Worm (Caenorhabditis elegans) whole organism, mixed stage, embryonic: ENCODE results near the gene pmk-2.

Experiments used
- blmp-1 ChIP-seq: fragments of 150-350 bp; optimal IDR thresholded peaks from 2 replicates; lab custom pipeline; 2014; ENCODE audit warnings: missing biosample characterization, missing genetic modification characterization
- ces-1 ChIP-seq: fragments of 150-350 bp; optimal IDR thresholded peaks from 2 replicates; lab custom pipeline; 2014; ENCODE audit warnings: missing biosample characterization, missing genetic modification reagents, missing genetic modification characterization
- elt-3 ChIP-seq: fragments of 150-350 bp; optimal IDR thresholded peaks from 2 replicates; lab custom pipeline; 2014; ENCODE audit warnings: missing biosample characterization, missing genetic modification characterization
- lin-13 ChIP-seq: fragments of 150-350 bp; optimal IDR thresholded peaks from 2 replicates; lab custom pipeline; 2014; ENCODE audit warnings: missing biosample characterization, missing genetic modification characterization
- mep-1 ChIP-seq: fragments of 150-350 bp; optimal IDR thresholded peaks from 2 replicates; lab custom pipeline; 2017; ENCODE audit warnings: missing biosample characterization, missing genetic modification reagents, missing genetic modification characterization, inconsistent platforms
- mls-2 ChIP-seq: sonication (generic microtip); optimal IDR thresholded peaks from 2 replicates; lab custom pipeline; 2016; ENCODE audit warnings: mild to moderate bottlenecking, missing genetic modification characterization, moderate library complexity, missing compliant biosample characterization
- nhr-2 ChIP-seq: fragments of 150-350 bp; optimal IDR thresholded peaks from 2 replicates; lab custom pipeline; 2014; ENCODE audit warnings: missing biosample characterization, missing genetic modification characterization
- nhr-28 ChIP-seq: fragments of 150-350 bp; optimal IDR thresholded peaks from 2 replicates; lab custom pipeline; 2014; ENCODE audit warnings: missing biosample characterization, missing genetic modification characterization
- nhr-76 ChIP-seq: sonication (generic microtip); optimal IDR thresholded peaks from 2 replicates; lab custom pipeline; 2017; ENCODE audit warnings: missing biosample characterization, missing genetic modification characterization
- snpc-4 ChIP-seq: fragments of 150-350 bp; optimal IDR thresholded peaks from 2 replicates; lab custom pipeline; 2014; ENCODE audit warnings: missing biosample characterization, missing genetic modification characterization
- sptf-1 ChIP-seq: sonication (generic microtip); optimal IDR thresholded peaks from 2 replicates; lab custom pipeline; 2017; ENCODE audit warnings: mild to moderate bottlenecking, missing genetic modification characterization, moderate library complexity, missing compliant biosample characterization
- ztf-11 ChIP-seq: fragments of 150-350 bp; optimal IDR thresholded peaks from 2 replicates; lab custom pipeline; 2014; ENCODE audit warnings: missing biosample characterization, missing genetic modification characterization

DNA sequence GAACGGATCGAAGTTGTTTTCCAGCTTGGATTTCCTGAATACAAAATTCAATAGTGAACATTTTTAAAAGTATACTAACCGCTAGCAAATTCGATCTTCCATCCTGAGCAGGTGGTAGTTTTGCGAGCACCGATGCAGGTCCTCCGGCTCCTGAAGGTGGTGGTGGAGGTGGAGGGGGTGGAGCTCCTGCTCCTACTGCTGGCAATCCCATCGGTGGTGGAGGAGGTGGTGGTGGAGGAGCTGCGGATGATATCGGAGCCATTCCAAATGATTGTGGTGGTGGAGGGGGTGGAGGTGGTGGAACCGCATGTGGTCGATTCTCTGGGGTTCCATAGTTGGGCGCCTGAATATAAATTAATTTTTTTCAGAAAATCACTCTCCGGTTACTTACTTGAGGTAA, 46.4 kb downstream of the pmk-2 start:
- TF ChIP-seq sptf-1 (tag; lab: Kevin White, UChicago) (no peak), blmp-1 (tag; lab: Kevin White, UChicago) (no peak), nhr-76 (no peak), lin-13 (tag; lab: Kevin White, UChicago) (no peak), elt-3 (no peak), snpc-4 (tag; lab: Kevin White, UChicago) (no peak), nhr-28 (tag; lab: Kevin White, UChicago) (no peak), mls-2 (tag; lab: Kevin White, UChicago) (no peak), mep-1 (tag; lab: Kevin White, UChicago) (no peak), nhr-2 (tag; lab: Kevin White, UChicago) (no peak), ztf-11 (tag; lab: Kevin White, UChicago) (no peak), ces-1 (GFP tag; lab: Kevin White, UChicago) (no peak)
